Worm (Caenorhabditis elegans): ENCODE data around the gene cytb-5.1.

cytb-5.1 gene

ce11 chrX:13969257-13969968 is 32.3 kb upstream of the cytb-5.1 start (continued):
- TF ChIP-seq ZK185.1 (tag; optimal IDR thresholded peaks at IDR 0.05; ENCODE audit: poor library complexity, severe bottlenecking) (peak; percentile 55), K12H6.12 (tag; optimal IDR thresholded peaks at IDR 0.05) (peak; percentile 97), athp-1 (tag; optimal IDR thresholded peaks at IDR 0.05) (no peak), T26A5.8 (tag; optimal IDR thresholded peaks at IDR 0.05) (no peak), mel-28 (tag; optimal IDR thresholded peaks at IDR 0.05; ENCODE audit: borderline replicate concordance) (no peak), mcd-1 (GFP tag; IDR thresholded peaks at IDR 0.05) (peak; percentile 38), efl-1 (GFP tag; optimal IDR thresholded peaks at IDR 0.05) (no peak), hlh-26 (GFP tag; conservative IDR thresholded peaks at IDR 0.05) (no peak), ztf-3 (GFP tag; optimal IDR thresholded peaks at IDR 0.05) (no peak), tbp1 (GFP tag; optimal IDR thresholded peaks at IDR 0.05) (peak; percentile 51), somi-1 (GFP tag; optimal IDR thresholded peaks at IDR 0.05) (peak; percentile 10), ceh-40 (GFP tag; IDR thresholded peaks at IDR 0.05) (no peak), hsf-1 (GFP tag; IDR thresholded peaks at IDR 0.05) (no peak), ets-4 (GFP tag; optimal IDR thresholded peaks at IDR 0.05) (no peak), nhr-120 (GFP tag; IDR thresholded peaks at IDR 0.05) (no peak), D2030.7 (GFP tag; IDR thresholded peaks at IDR 0.05) (no peak), snpc-4 (GFP tag; optimal IDR thresholded peaks at IDR 0.05) (no peak), snpc-4 (tag; optimal IDR thresholded peaks at IDR 0.05) (peak in 3 of 4 experiments; percentile 12 to 59 (median 55)), mes-4 (tag; optimal IDR thresholded peaks at IDR 0.05) (no peak), snpc-3.4 (tag; optimal IDR thresholded peaks at IDR 0.05) (no peak), dox-1 (GFP tag; IDR thresholded peaks at IDR 0.05) (peak; percentile 85), ceh-91 (GFP tag; IDR thresholded peaks at IDR 0.05) (no peak), ceh-100 (GFP tag; IDR thresholded peaks at IDR 0.05) (no peak; the same call in 1 of the 2 replicates), F37B4.10 (GFP tag; IDR thresholded peaks at IDR 0.05) (no peak), ceh-79 (tag; optimal IDR thresholded peaks at IDR 0.05) (no peak), lin-26 (GFP tag; IDR thresholded peaks at IDR 0.05) (peak; percentile 43; the same call in 1 of the 2 replicates), nhr-27 (tag; optimal IDR thresholded peaks at IDR 0.05) (no peak), attf-6 (GFP tag; IDR thresholded peaks at IDR 0.05) (no peak), F33H1.4 (GFP tag; IDR thresholded peaks at IDR 0.05) (no peak), attf-3 (GFP tag; conservative IDR thresholded peaks at IDR 0.05) (no peak), egl-44 (GFP tag; IDR thresholded peaks at IDR 0.05) (no peak), rpc-1 (optimal IDR thresholded peaks at IDR 0.05) (no peak), rpc-1 (tag; optimal IDR thresholded peaks at IDR 0.05) (no peak), bed-1 (GFP tag; IDR thresholded peaks at IDR 0.05) (0 out of 2 replicates have a peak, but pooled peaks have one; percentile 30), sdz-38 (tag; optimal IDR thresholded peaks at IDR 0.05) (no peak), zfh-2 (GFP tag; conservative IDR thresholded peaks at IDR 0.05) (peak; percentile 97), unc-62 (GFP tag; optimal IDR thresholded peaks at IDR 0.05) (peak; percentile 56), Y79H2A.3 (GFP tag; conservative IDR thresholded peaks at IDR 0.05) (no peak), ceh-58 (GFP tag; IDR thresholded peaks at IDR 0.05) (no peak), rcor-1 (GFP tag; IDR thresholded peaks at IDR 0.05) (0 out of 2 replicates have a peak, but pooled peaks have one; percentile 14), nhr-90 (tag; optimal IDR thresholded peaks at IDR 0.05) (peak; percentile 51), ztf-18 (tag; optimal IDR thresholded peaks at IDR 0.05) (peak; percentile 58), unc-130 (GFP tag; optimal IDR thresholded peaks at IDR 0.05) (no peak), let-607 (tag; optimal IDR thresholded peaks at IDR 0.05) (peak in 1 of 2 experiments; percentile 59), mxl-1 (tag; optimal IDR thresholded peaks at IDR 0.05) (no peak), sea-2 (GFP tag; IDR thresholded peaks at IDR 0.05) (no peak), tlf-1 (GFP tag; optimal IDR thresholded peaks at IDR 0.05) (peak; percentile 13), Y53F4B.3 (GFP tag; IDR thresholded peaks at IDR 0.05) (no peak), B0019.2 (GFP tag; conservative IDR thresholded peaks at IDR 0.05) (no peak)
